Worm (Caenorhabditis elegans): ENCODE data around the gene cyp-35A5.

ce11 chrV:3916480-3916879 is 19.6 kb upstream of the cyp-35A5 start, which contains the start of gene srx-67:
- no peak for TF ChIP-seq M03D4.4 (tag; optimal IDR thresholded peaks at IDR 0.05)
- no peak for TF ChIP-seq elt-3 (tag; optimal IDR thresholded peaks at IDR 0.05)
- TF ChIP-seq nhr-28 (tag; optimal IDR thresholded peaks at IDR 0.05), result no peak
- TF ChIP-seq snpc-4 (tag; optimal IDR thresholded peaks at IDR 0.05), result no peak
- no peak for TF ChIP-seq lin-13 (tag; optimal IDR thresholded peaks at IDR 0.05)
- TF ChIP-seq ces-1 (GFP tag; optimal IDR thresholded peaks at IDR 0.05), result no peak
- no peak for TF ChIP-seq unc-62 (GFP tag; optimal IDR thresholded peaks at IDR 0.05)
- TF ChIP-seq ztf-11 (tag; optimal IDR thresholded peaks at IDR 0.05), result no peak
- TF ChIP-seq cnd-1 (tag; optimal IDR thresholded peaks at IDR 0.05), result no peak
- TF ChIP-seq nhr-237 (tag; optimal IDR thresholded peaks at IDR 0.05), result no peak
- TF ChIP-seq mep-1 (tag; optimal IDR thresholded peaks at IDR 0.05), result no peak
- no peak for TF ChIP-seq nhr-76 (tag; optimal IDR thresholded peaks at IDR 0.05)
